Worm (Caenorhabditis elegans): Measurements from ENCODE around the gene Y53F4B.5.

Y53F4B.5 gene

DNA sequence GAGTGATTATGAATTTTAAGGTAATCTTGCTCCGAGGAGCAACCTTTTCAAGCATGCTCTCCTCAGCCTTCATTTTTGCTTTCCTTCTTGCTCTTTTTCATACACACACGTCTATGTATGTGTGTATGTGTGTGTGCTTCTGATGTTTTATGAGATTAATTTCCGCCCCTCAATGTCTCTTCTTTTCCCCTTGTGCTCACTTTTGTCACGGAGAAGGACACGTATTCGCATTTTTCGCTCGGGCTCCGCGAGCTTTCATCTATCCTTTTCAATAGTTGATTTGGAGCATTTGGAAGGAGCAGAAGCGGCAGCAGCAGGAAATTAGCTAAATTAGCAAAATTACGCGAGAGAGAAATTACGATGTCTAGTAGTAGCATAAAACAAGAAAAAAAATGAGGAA is 43.5 kb downstream of the Y53F4B.5 start:
- TF ChIP-seq nhr-21 (tag; optimal IDR thresholded peaks at IDR 0.05) (no peak), mbf-1 (tag; optimal IDR thresholded peaks at IDR 0.05) (no peak), ama-1 (optimal IDR thresholded peaks at IDR 0.05) (no peak), nhr-11 (tag; optimal IDR thresholded peaks at IDR 0.05) (no peak), R02D3.7 (tag; optimal IDR thresholded peaks at IDR 0.05) (no peak), egl-27 (tag; optimal IDR thresholded peaks at IDR 0.05) (no peak), nhr-23 (tag; optimal IDR thresholded peaks at IDR 0.05) (no peak), sem-4 (tag; optimal IDR thresholded peaks at IDR 0.05) (no peak), zag-1 (tag; optimal IDR thresholded peaks at IDR 0.05) (no peak), sma-3 (GFP tag; optimal IDR thresholded peaks at IDR 0.05) (no peak), Y55F3AM.14 (GFP tag; optimal IDR thresholded peaks at IDR 0.05) (no peak), ztf-1 (GFP tag; conservative IDR thresholded peaks at IDR 0.05) (no peak), lin-13 (GFP tag; optimal IDR thresholded peaks at IDR 0.05) (no peak), skn-1 (tag; optimal IDR thresholded peaks at IDR 0.05) (no peak), nhr-25 (tag; optimal IDR thresholded peaks at IDR 0.05) (no peak), nhr-129 (tag; optimal IDR thresholded peaks at IDR 0.05) (no peak), ztf-4 (tag; optimal IDR thresholded peaks at IDR 0.05) (no peak), elt-3 (tag; optimal IDR thresholded peaks at IDR 0.05) (no peak), nhr-77 (tag; optimal IDR thresholded peaks at IDR 0.05) (no peak)

DNA sequence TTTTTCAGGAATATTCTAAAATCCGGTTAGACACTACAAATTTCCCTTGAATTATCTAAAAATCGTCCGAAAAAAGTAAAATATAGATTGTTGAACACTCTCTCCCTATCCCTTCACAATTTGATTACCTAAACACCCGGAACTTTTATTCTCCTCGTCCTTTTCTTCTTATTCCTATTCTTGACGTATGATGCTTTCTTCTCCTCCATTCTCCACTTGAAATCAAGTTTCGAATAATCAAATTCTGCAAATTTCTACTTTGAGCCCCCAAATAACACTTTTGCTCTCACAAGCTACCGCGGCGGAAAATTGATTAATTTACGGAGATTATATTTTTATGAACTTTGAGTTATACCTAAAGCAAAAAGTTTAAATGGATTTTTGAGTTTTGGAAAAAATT is 45.5 kb downstream of the Y53F4B.5 start:
- TF ChIP-seq sma-9 (GFP tag; optimal IDR thresholded peaks at IDR 0.05) (peak; percentile 63), sma-9 (tag; optimal IDR thresholded peaks at IDR 0.05) (no peak), unc-39 (tag; optimal IDR thresholded peaks at IDR 0.05) (no peak), gmeb-1 (tag; optimal IDR thresholded peaks at IDR 0.05) (no peak), skn-1 (tag; optimal IDR thresholded peaks at IDR 0.05) (no peak), C34F6.9 (tag; optimal IDR thresholded peaks at IDR 0.05) (peak; percentile 2), mdl-1 (tag; optimal IDR thresholded peaks at IDR 0.05) (no peak), crh-2 (tag; optimal IDR thresholded peaks at IDR 0.05) (no peak)

DNA sequence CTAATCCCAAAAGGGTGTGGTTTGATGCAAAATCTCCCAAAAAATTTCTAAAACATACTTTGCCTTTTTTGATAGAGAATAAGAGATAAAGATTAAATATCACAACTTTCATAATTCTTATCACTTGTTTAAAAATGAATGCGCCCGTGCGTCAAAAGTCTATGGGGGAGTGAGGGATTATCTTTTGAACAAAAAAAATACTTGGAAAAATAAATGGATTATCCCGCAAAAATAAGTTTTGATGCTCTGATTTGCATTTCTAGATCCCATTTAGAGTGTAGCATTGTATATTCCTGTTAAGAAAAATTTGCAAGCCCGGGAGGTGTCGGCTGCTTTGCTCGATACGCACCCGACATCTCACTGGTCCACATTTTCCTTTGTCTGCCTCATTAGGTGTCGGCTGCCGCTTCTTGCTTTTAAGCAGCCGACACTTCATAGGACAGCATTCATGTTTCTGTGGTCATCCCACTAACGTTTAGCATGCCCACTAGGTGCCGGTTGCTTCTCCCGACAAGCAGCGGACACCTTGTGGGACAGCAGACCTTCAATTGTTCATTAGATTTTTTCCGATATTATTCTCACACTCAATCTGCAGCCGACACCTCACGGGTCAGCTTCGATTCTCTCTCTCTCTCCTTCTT is 48.3 kb downstream of the Y53F4B.5 start:
- TF ChIP-seq F13H6.1 (tag; optimal IDR thresholded peaks at IDR 0.05) (no peak), ztf-11 (tag; optimal IDR thresholded peaks at IDR 0.05) (no peak), sem-4 (tag; optimal IDR thresholded peaks at IDR 0.05) (no peak), alr-1 (tag; optimal IDR thresholded peaks at IDR 0.05) (no peak), ZK546.5 (tag; optimal IDR thresholded peaks at IDR 0.05) (no peak), mab-5 (tag; optimal IDR thresholded peaks at IDR 0.05) (no peak), nhr-6 (tag; optimal IDR thresholded peaks at IDR 0.05) (no peak), R02D3.7 (tag; optimal IDR thresholded peaks at IDR 0.05) (no peak), unc-39 (tag; optimal IDR thresholded peaks at IDR 0.05) (no peak), ztf-1 (GFP tag; conservative IDR thresholded peaks at IDR 0.05) (no peak), nhr-237 (tag; optimal IDR thresholded peaks at IDR 0.05) (no peak), nhr-77 (tag; optimal IDR thresholded peaks at IDR 0.05) (no peak), dmd-4 (tag; optimal IDR thresholded peaks at IDR 0.05) (no peak), nhr-25 (tag; optimal IDR thresholded peaks at IDR 0.05) (no peak), zag-1 (tag; optimal IDR thresholded peaks at IDR 0.05) (no peak), nhr-11 (tag; optimal IDR thresholded peaks at IDR 0.05) (no peak), sma-3 (GFP tag; optimal IDR thresholded peaks at IDR 0.05) (no peak), fos-1 (tag; optimal IDR thresholded peaks at IDR 0.05) (no peak), nhr-12 (tag; optimal IDR thresholded peaks at IDR 0.05) (no peak)

Data from whole organism, L2 larva.